Worm (Caenorhabditis elegans) whole organism, early embryonic: ENCODE results near the gene gei-15.

Experiments
- B0310.2 ChIP-seq: sonication (generic microtip); optimal IDR thresholded peaks from 2 replicates; lab custom pipeline; 2016; ENCODE audit warnings: mild to moderate bottlenecking, missing genetic modification characterization, missing compliant biosample characterization
- F13C5.2 ChIP-seq: sonication (generic microtip); optimal IDR thresholded peaks from 2 replicates; lab custom pipeline; 2017; ENCODE audit warnings: mild to moderate bottlenecking, missing genetic modification characterization, inconsistent platforms, missing compliant biosample characterization
- aly-1 ChIP-seq: sonication (generic microtip); optimal IDR thresholded peaks from 2 replicates; lab custom pipeline; 2016; ENCODE audit warnings: missing genetic modification characterization, missing compliant biosample characterization
- ama-1 ChIP-seq: fragments of 150-350 bp; optimal IDR thresholded peaks from 2 replicates; lab custom pipeline; 2014
- flt-1 ChIP-seq: fragments of 200-800 bp; sonication (Bioruptor generic); IDR thresholded peaks from 2 replicates; pipeline ENCODE4 v1.3.6; 2022; ENCODE audit warnings: missing genetic modification characterization, missing compliant biosample characterization
- hmbx-1 ChIP-seq: sonication (generic microtip); optimal IDR thresholded peaks from 2 replicates; lab custom pipeline; 2016; ENCODE audit warnings: mild to moderate bottlenecking, missing genetic modification characterization, missing compliant biosample characterization
- tbx-11 ChIP-seq: fragments of 200-800 bp; sonication (Bioruptor generic); IDR thresholded peaks from 2 replicates; pipeline ENCODE4 v1.3.6; 2022; ENCODE audit warnings: missing genetic modification characterization, missing compliant biosample characterization
- tbx-37 ChIP-seq: fragments of 200-800 bp; sonication (Bioruptor generic); conservative IDR thresholded peaks from 2 replicates; pipeline ENCODE4 v1.3.6; 2022; ENCODE audit warnings: missing genetic modification reagents, missing genetic modification characterization, missing compliant biosample characterization
- tra-4 ChIP-seq: sonication (generic microtip); optimal IDR thresholded peaks from 2 replicates; lab custom pipeline; 2017; ENCODE audit warnings: missing genetic modification characterization, missing compliant biosample characterization

- TF ChIP-seq tra-4 (tag; lab: Kevin White, UChicago) (no peak), flt-1 (no peak), F13C5.2 (tag; lab: Kevin White, UChicago) (no peak), ama-1 (lab: Kevin White, UChicago) (no peak), aly-1 (tag; lab: Kevin White, UChicago) (no peak), B0310.2 (tag; lab: Kevin White, UChicago) (no peak), tbx-11 (no peak), hmbx-1 (tag; lab: Kevin White, UChicago) (no peak), tbx-37 (GFP tag; lab: Robert Waterston, UW) (no peak)
Observed at ce11 chrX:6865839-6866238, 42.8 kb upstream of the gei-15 start, which contains the start of gene odr-10.
